Fruit fly (Drosophila melanogaster) whole organism, embryonic: ENCODE measurements around the gene Ser7.

Experiments
- Antp ChIP-seq: fragments of 200-800 bp; sonication (Bioruptor generic); optimal IDR thresholded peaks from 3 replicates; lab custom pipeline; 2016; ENCODE audit warnings: missing biosample characterization, missing genetic modification characterization
- CG12769 ChIP-seq: fragments of 200-800 bp; sonication (Bioruptor generic); optimal IDR thresholded peaks from 2 replicates; lab custom pipeline; 2019; ENCODE audit warnings: missing biosample characterization, mild to moderate bottlenecking, missing genetic modification characterization, moderate library complexity
- CG14441 ChIP-seq: fragments of 200-800 bp; sonication (Bioruptor generic); IDR thresholded peaks from 2 replicates; pipeline ENCODE4 v1.3.6; 2022; ENCODE audit warnings: missing biosample characterization, missing genetic modification characterization
- CG18011 ChIP-seq: fragments of 200-800 bp; sonication (Bioruptor generic); optimal IDR thresholded peaks from 2 replicates; lab custom pipeline; 2017; ENCODE audit warnings: missing biosample characterization, missing genetic modification characterization, mild to moderate bottlenecking, moderate library complexity, missing genotype
- CG2120 ChIP-seq: fragments of 200-800 bp; sonication (Bioruptor generic); optimal IDR thresholded peaks from 3 replicates; lab custom pipeline; 2016; ENCODE audit warnings: missing biosample characterization, missing genetic modification characterization
- CG32532 ChIP-seq: fragments of 200-800 bp; sonication (Bioruptor generic); IDR thresholded peaks from 2 replicates; pipeline ENCODE4 v1.3.6; 2022; ENCODE audit warnings: missing biosample characterization, missing genetic modification characterization
- CG32772 ChIP-seq: fragments of 200-800 bp; sonication (Bioruptor generic); IDR thresholded peaks from 2 replicates; pipeline ENCODE4 v1.3.6; 2022; ENCODE audit warnings: missing biosample characterization, missing genetic modification characterization
- CG5953 ChIP-seq: fragments of 200-800 bp; sonication (Bioruptor generic); IDR thresholded peaks from 2 replicates; pipeline ENCODE4 v1.3.6; 2022; ENCODE audit warnings: missing biosample characterization, missing genetic modification characterization
- CG6689 ChIP-seq: fragments of 200-800 bp; sonication (Bioruptor generic); IDR thresholded peaks from 2 replicates; pipeline ENCODE4 v1.3.6; 2022; ENCODE audit warnings: missing biosample characterization, missing genetic modification characterization
- CG7357 ChIP-seq: fragments of 200-800 bp; sonication (Bioruptor generic); IDR thresholded peaks from 3 replicates; pipeline ENCODE4 v1.3.6; 2022; ENCODE audit warnings: missing biosample characterization, missing genetic modification characterization
- CG8290 ChIP-seq, 3 experiments: fragments of 200-800 bp; sonication (Bioruptor generic); optimal IDR thresholded peaks; 2 replicates each; lab custom pipeline; 2016 to 2019; ENCODE audit warnings: missing biosample characterization in 3 of 3, missing genetic modification characterization in 3 of 3, mild to moderate bottlenecking in 2 of 3, moderate library complexity in 1 of 3
- CG8359 ChIP-seq: fragments of 200-800 bp; sonication (Bioruptor generic); optimal IDR thresholded peaks from 2 replicates; lab custom pipeline; 2017; ENCODE audit warnings: missing biosample characterization, mild to moderate bottlenecking, missing genetic modification characterization, borderline replicate concordance
- CG9932 ChIP-seq: fragments of 200-800 bp; sonication (Bioruptor generic); IDR thresholded peaks from 2 replicates; pipeline ENCODE4 v1.3.6; 2022; ENCODE audit warnings: missing biosample characterization, missing genetic modification characterization
- Chrac-16 ChIP-seq: fragments of 200-800 bp; sonication (Bioruptor generic); optimal IDR thresholded peaks from 3 replicates; lab custom pipeline; 2016; ENCODE audit warnings: missing biosample characterization, missing genetic modification characterization
- Dbx ChIP-seq: fragments of 200-800 bp; sonication (Bioruptor generic); IDR thresholded peaks from 3 replicates; pipeline ENCODE4 v1.3.6; 2022; ENCODE audit warnings: missing biosample characterization, missing genetic modification characterization
- Gug ChIP-seq: fragments of 200-800 bp; sonication (Bioruptor generic); IDR thresholded peaks from 4 replicates; pipeline ENCODE4 v1.3.6; 2022; ENCODE audit warnings: missing biosample characterization, missing genetic modification characterization
- H2.0 ChIP-seq: fragments of 200-800 bp; sonication (Bioruptor generic); IDR thresholded peaks from 2 replicates; pipeline ENCODE4 v1.3.6; 2022; ENCODE audit warnings: missing biosample characterization, missing genetic modification characterization
- Lhr ChIP-seq: fragments of 200-800 bp; sonication (Bioruptor generic); optimal IDR thresholded peaks from 3 replicates; lab custom pipeline; 2017; ENCODE audit warnings: mild to moderate bottlenecking, missing biosample characterization, missing genetic modification reagents, missing genetic modification characterization
- NFAT ChIP-seq: fragments of 200-800 bp; sonication (Bioruptor generic); IDR thresholded peaks from 2 replicates; pipeline ENCODE4 v1.3.6; 2022; ENCODE audit warnings: missing biosample characterization, missing genetic modification characterization
- Rx ChIP-seq: fragments of 200-800 bp; sonication (Bioruptor generic); IDR thresholded peaks from 2 replicates; pipeline ENCODE4 v1.3.6; 2022; ENCODE audit warnings: missing biosample characterization, missing genetic modification characterization
- ap ChIP-seq: fragments of 200-800 bp; sonication (Bioruptor generic); IDR thresholded peaks from 2 replicates; pipeline ENCODE4 v1.3.6; 2022; ENCODE audit warnings: missing biosample characterization, missing genetic modification characterization
- ase ChIP-seq: fragments of 200-800 bp; sonication (Bioruptor generic); IDR thresholded peaks from 3 replicates; pipeline ENCODE4 v1.3.6; 2022; ENCODE audit warnings: missing biosample characterization, missing genetic modification characterization
- bcd ChIP-seq: fragments of 200-800 bp; sonication (Bioruptor generic); optimal IDR thresholded peaks from 2 replicates; lab custom pipeline; 2017; ENCODE audit warnings: missing biosample characterization, mild to moderate bottlenecking, missing genetic modification characterization
- cad ChIP-seq: fragments of >200 bp; optimal IDR thresholded peaks from 2 replicates; lab custom pipeline; 2017; ENCODE audit warnings: missing biosample characterization, missing genetic modification characterization
- chinmo ChIP-seq: fragments of 200-800 bp; sonication (Bioruptor generic); IDR thresholded peaks from 4 replicates; pipeline ENCODE4 v1.3.6; 2022; ENCODE audit warnings: missing biosample characterization, missing genetic modification characterization; ENCODE audit not compliant: partially characterized antibody
- crp ChIP-seq, 2 experiments: fragments of 200-800 bp; sonication (Bioruptor generic); optimal IDR thresholded peaks; 2 replicates in 1 of 2; 3 replicates in 1 of 2; lab custom pipeline; 2017; ENCODE audit warnings: missing biosample characterization in 2 of 2, missing genetic modification characterization in 2 of 2, mild to moderate bottlenecking in 1 of 2, moderate library complexity in 1 of 2
- dmrt99B ChIP-seq: fragments of 200-800 bp; sonication (Bioruptor generic); optimal IDR thresholded peaks from 2 replicates; lab custom pipeline; 2018; ENCODE audit warnings: missing biosample characterization, mild to moderate bottlenecking, missing genetic modification characterization, moderate library complexity
- dysf ChIP-seq: fragments of 200-800 bp; sonication (Bioruptor generic); IDR thresholded peaks from 3 replicates; pipeline ENCODE4 v1.3.6; 2022; ENCODE audit warnings: missing biosample characterization, missing genetic modification characterization
- hkb ChIP-seq, 2 experiments: fragments of 200-800 bp in 1 of 2; fragments of >200 bp in 1 of 2; sonication (Bioruptor generic) in 1 of 2; IDR thresholded peaks in 1 of 2; optimal IDR thresholded peaks in 1 of 2; 2 replicates each; pipeline versions ENCODE4 v1.3.6 to Lab custom; 2017 to 2022; ENCODE audit warnings: missing biosample characterization in 1 of 2, missing genetic modification characterization in 1 of 2
- jing ChIP-seq: fragments of 200-800 bp; sonication (Bioruptor generic); optimal IDR thresholded peaks from 2 replicates; lab custom pipeline; 2018; ENCODE audit warnings: missing biosample characterization, mild to moderate bottlenecking, missing genetic modification characterization
- ken ChIP-seq: fragments of 200-800 bp; sonication (Bioruptor generic); IDR thresholded peaks from 3 replicates; pipeline ENCODE4 v1.3.6; 2022; ENCODE audit warnings: missing biosample characterization, missing genetic modification characterization
- lov ChIP-seq, 2 experiments: fragments of 200-800 bp in 1 of 2; fragments of >200 bp in 1 of 2; sonication (Bioruptor generic) in 1 of 2; IDR thresholded peaks in 1 of 2; optimal IDR thresholded peaks in 1 of 2; 2 replicates in 1 of 2; 3 replicates in 1 of 2; pipeline versions ENCODE4 v1.3.6 to Lab custom; 2017 to 2022; ENCODE audit warnings: missing biosample characterization in 1 of 2, missing genetic modification characterization in 1 of 2
- prd ChIP-seq, 3 experiments: fragments of >200 bp in 2 of 3; fragments of 200-800 bp in 1 of 3; sonication (Bioruptor generic) in 1 of 3; optimal IDR thresholded peaks in 2 of 3; IDR thresholded peaks in 1 of 3; 2 replicates in 2 of 3; 3 replicates in 1 of 3; pipeline versions ENCODE4 v1.3.6 to Lab custom; 2017 to 2022; ENCODE audit warnings: missing biosample characterization in 1 of 3, missing genetic modification characterization in 1 of 3
- row ChIP-seq: fragments of 200-800 bp; sonication (Bioruptor generic); IDR thresholded peaks from 3 replicates; pipeline ENCODE4 v1.3.6; 2022; ENCODE audit warnings: missing biosample characterization, missing genetic modification characterization
- sens ChIP-seq: fragments of 200-800 bp; sonication (Bioruptor generic); peaks from one replicate; lab custom pipeline; 2016; ENCODE audit warnings: missing biosample characterization, missing genetic modification characterization
- slbo ChIP-seq: fragments of 200-800 bp; sonication (Bioruptor generic); IDR thresholded peaks from 2 replicates; pipeline ENCODE4 v1.3.6; 2022; ENCODE audit warnings: missing biosample characterization, missing genetic modification characterization
- sr ChIP-seq: fragments of 200-800 bp; sonication (Bioruptor generic); IDR thresholded peaks from 3 replicates; pipeline ENCODE4 v1.3.6; 2022; ENCODE audit warnings: missing biosample characterization, missing genetic modification characterization
- stc ChIP-seq: fragments of 200-800 bp; sonication (Bioruptor generic); IDR thresholded peaks from 2 replicates; pipeline ENCODE4 v1.3.6; 2022; ENCODE audit warnings: missing biosample characterization, missing genetic modification characterization
- ttk ChIP-seq: fragments of 200-800 bp; sonication (Bioruptor generic); IDR thresholded peaks from 2 replicates; pipeline ENCODE4 v2.1.2; 2022; ENCODE audit warnings: missing biosample characterization, missing genetic modification characterization

Gene Ser7

DNA sequence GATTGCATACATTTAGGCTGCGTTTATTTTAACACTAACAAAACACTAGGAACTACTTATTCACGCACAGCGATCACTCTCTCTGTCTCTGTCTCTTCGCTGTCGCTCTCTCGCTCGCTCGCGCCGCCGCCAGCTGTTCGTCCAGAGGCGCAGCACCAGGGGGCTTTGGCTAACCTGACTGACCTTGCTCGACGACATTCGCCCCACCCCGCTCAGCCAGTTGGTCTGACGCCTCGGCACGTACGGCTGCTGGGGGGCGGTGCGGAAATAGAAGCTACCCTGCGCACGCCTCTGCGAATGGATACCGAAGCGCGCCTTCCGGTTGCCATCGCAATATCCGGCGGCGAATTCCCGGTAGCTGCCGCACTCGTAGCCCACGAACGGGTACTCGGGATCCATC is 44.4 kb downstream of the Ser7 start (continued):
- TF ChIP-seq CG18011 (GFP tag; lab: Kevin White, UChicago) (no peak), ken (GFP tag; lab: Robert Waterston, UW) (peak; percentile 48; the same call in 1 of the 3 replicates), row (peak; percentile 29; the same call in 1 of the 3 replicates), CG32532 (GFP tag; lab: Robert Waterston, UW) (peak; percentile 19; the same call in 1 of the 2 replicates), ap (GFP tag; lab: Robert Waterston, UW) (peak; percentile 31; the same call in 1 of the 2 replicates), prd (optimal IDR thresholded peaks at IDR 0.05; lab: Kevin White, UChicago) (no peak), prd (GFP tag; IDR thresholded peaks at IDR 0.05; lab: Robert Waterston, UW) (peak; percentile 34; the same call in 1 of the 3 replicates), H2.0 (GFP tag; lab: Robert Waterston, UW) (peak; percentile 27; the same call in 1 of the 2 replicates), CG8359 (GFP tag; lab: Kevin White, UChicago) (no peak), slbo (GFP tag; lab: Robert Waterston, UW) (peak; percentile 45), jing (GFP tag; lab: Kevin White, UChicago) (no peak), bcd (GFP tag; lab: Kevin White, UChicago) (no peak), cad (GFP tag; lab: Kevin White, UChicago) (no peak), ttk (peak; percentile 37; the same call in 1 of the 2 replicates), Rx (GFP tag; lab: Robert Waterston, UW) (0 out of 2 replicates have a peak, but pooled peaks have one; percentile 15), CG12769 (tag; lab: Kevin White, UChicago) (no peak), stc (GFP tag; lab: Robert Waterston, UW) (0 out of 2 replicates have a peak, but pooled peaks have one; percentile 22), CG14441 (GFP tag; lab: Robert Waterston, UW) (peak; percentile 39; the same call in 1 of the 2 replicates), hkb (optimal IDR thresholded peaks at IDR 0.05; lab: Kevin White, UChicago) (no peak), hkb (GFP tag; IDR thresholded peaks at IDR 0.05; lab: Robert Waterston, UW) (peak; percentile 37; the same call in 1 of the 2 replicates), CG7357 (GFP tag; lab: Robert Waterston, UW) (0 out of 3 replicates have a peak, but pooled peaks have one; percentile 26), CG6689 (GFP tag; lab: Robert Waterston, UW) (0 out of 2 replicates have a peak, but pooled peaks have one; percentile 19), sens (GFP tag; lab: Kevin White, UChicago) (peak; percentile 58), CG32772 (0 out of 2 replicates have a peak, but pooled peaks have one; percentile 32), NFAT (GFP tag; lab: Robert Waterston, UW) (0 out of 2 replicates have a peak, but pooled peaks have one; percentile 30), Antp (GFP tag; lab: Kevin White, UChicago) (peak; percentile 2), dmrt99B (tag; lab: Kevin White, UChicago) (no peak), CG8290 (GFP tag; optimal IDR thresholded peaks at IDR 0.05; lab: Kevin White, UChicago) (no peak), CG8290 (tag; optimal IDR thresholded peaks at IDR 0.05; lab: Kevin White, UChicago) (peak in 1 of 2 experiments; percentile 41), Dbx (GFP tag; lab: Robert Waterston, UW) (no peak), sr (peak; percentile 21; the same call in 1 of the 3 replicates), Chrac-16 (GFP tag; lab: Kevin White, UChicago) (no peak), Lhr (GFP tag; lab: Kevin White, UChicago) (no peak), CG2120 (GFP tag; lab: Kevin White, UChicago) (no peak), chinmo (0 out of 4 replicates have a peak, but pooled peaks have one; percentile 19), Gug (peak; percentile 50; the same call in 2 of the 4 replicates), CG9932 (GFP tag; lab: Robert Waterston, UW) (peak; percentile 39), lov (optimal IDR thresholded peaks at IDR 0.05; lab: Kevin White, UChicago) (no peak), lov (GFP tag; IDR thresholded peaks at IDR 0.05; lab: Robert Waterston, UW) (no peak), crp (GFP tag; optimal IDR thresholded peaks at IDR 0.05; lab: Kevin White, UChicago) (peak in 1 of 2 experiments; percentile 13), dysf (GFP tag; lab: Robert Waterston, UW) (peak; percentile 36; the same call in 1 of the 3 replicates), ase (GFP tag; lab: Robert Waterston, UW) (0 out of 3 replicates have a peak, but pooled peaks have one; percentile 28), CG5953 (GFP tag; lab: Robert Waterston, UW) (0 out of 2 replicates have a peak, but pooled peaks have one; percentile 35)
